Fruit fly (Drosophila melanogaster): ENCODE data around the gene yellow-h.

yellow-h gene

DNA sequence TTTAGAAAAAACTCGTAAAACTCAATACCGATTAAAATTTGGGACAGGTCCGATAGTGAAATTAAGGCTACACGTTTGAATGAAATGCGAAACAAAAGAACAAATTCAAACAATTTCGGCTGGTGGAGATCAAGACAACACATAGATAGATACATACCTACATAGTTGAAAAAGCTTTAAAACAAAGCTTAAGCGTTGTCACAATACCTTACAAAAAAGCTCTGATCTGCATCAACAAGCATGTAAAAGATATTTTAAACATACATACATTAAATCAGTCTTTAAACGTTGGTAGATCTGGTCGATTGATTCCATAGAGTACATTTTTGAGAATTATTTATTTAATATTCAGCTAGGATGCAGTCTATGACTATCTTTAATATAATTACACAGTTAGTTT, at the start of gene yellow-h, which contains the start of gene CG31999:
Gene yellow-h (plus strand): TSS at position 275 of the 400 bp plus-strand sequence.
Gene CG31999 (minus strand): TSS at position 101 of the 400 bp plus-strand sequence.
- no peak for TF ChIP-seq noc (tag; optimal IDR thresholded peaks at IDR 0.05)

DNA sequence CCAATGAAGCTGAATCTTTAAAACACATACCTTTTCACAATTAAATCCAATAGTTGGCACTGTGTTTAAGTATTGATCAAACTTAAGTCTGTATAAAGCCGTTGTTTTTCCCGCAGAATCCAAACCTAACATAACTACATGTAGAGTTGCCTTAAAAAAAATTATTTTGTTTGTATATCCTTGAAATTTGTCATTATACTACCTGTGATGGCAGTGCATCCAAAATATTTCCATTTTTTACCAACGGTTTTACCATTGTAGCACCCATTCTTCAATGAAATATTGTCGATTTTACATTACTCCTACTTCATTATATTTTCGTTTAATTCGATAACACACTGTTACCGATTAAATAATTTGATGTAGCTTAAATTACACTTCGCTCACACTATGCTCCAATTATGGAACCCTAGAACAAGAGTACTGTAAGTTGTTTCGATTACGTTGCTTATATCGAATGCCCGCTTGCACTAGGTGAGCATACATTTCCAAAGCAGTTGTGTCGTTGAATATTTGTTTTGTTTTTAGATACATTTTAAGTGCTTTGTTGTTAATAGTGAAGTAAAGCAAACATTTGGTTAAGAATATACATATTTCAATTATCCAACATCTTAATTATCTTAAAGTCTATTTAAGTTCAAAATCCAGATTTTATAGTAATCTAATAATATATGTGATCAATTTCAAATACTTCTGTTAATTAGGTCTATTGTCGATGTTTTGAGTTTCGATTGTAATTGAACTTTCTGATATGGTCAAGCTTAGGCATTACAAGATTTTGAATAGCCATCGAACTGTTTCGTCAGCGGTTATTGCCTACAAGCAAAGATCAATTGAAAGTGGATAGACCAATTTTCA, 48.4 kb upstream of the yellow-h start, which contains the start of gene Arl4:
Gene Arl4 (minus strand): TSS at position 328 of the 858 bp plus-strand sequence.
- TF ChIP-seq noc (tag; optimal IDR thresholded peaks at IDR 0.05), result no peak

DNA sequence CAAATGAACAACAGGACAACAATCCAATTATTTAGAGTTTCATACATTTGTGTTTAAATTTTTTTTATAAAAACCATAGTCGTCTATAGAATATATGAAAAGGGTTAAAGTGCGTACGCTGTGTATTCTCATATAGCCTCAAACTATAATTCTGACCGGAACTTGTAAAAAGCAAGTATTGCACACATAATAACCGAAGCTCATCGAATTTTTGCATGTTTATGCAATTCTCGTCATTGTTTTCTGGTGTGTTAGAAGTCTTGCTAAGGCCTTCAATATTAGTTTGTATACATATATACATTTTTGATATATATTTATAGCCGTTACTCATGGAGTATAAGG, 47.8 kb upstream of the yellow-h start:
- TF ChIP-seq noc (tag; optimal IDR thresholded peaks at IDR 0.05), result no peak

dm6 chr4:180780-181179, 46.9 kb upstream of the yellow-h start:
- no peak for TF ChIP-seq noc (tag; optimal IDR thresholded peaks at IDR 0.05)

- TF ChIP-seq noc (tag; optimal IDR thresholded peaks at IDR 0.05), result no peak
These were observed 46.1 kb upstream of the yellow-h start for dm6 chr4:181639-182038.

DNA sequence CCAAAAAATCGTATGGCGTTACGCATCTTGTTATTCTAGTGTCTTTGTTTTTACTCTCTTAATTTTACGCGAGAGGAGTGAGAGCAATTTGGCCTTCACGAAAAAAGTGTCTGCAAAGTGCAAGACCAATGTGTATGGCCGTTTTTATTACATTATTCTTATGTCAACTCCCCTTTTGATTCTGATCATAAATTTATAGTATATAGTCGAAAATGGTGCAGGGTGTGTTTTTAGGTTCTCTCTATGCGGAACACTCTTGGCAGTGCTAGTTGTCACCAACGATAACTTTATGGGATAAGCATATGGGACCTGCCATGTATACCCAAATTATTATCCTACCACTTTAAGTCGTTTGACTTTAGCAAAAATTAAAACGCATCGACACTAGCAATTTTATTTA, 44.0 kb upstream of the yellow-h start:
- TF ChIP-seq noc (tag; optimal IDR thresholded peaks at IDR 0.05), result no peak

DNA sequence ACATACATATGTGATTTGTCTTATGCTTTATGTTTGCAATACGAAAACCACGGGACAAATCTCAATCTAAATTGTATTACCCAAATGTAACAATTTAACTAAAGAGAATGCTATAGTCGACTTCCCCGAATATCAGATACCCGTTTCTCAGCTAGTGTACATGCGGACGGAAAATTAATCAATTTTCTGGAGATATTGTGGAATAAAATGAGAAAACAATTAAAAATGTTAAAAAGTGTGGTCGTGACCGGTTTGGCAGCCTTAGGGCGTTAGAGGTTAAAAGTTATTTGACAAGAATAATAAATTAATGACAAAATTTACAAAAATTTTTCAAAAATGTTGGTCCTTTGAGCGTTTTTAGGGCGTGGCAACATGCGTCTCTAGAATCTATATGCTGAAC, 35.2 kb upstream of the yellow-h start:
- no peak for TF ChIP-seq noc (tag; optimal IDR thresholded peaks at IDR 0.05)

DNA sequence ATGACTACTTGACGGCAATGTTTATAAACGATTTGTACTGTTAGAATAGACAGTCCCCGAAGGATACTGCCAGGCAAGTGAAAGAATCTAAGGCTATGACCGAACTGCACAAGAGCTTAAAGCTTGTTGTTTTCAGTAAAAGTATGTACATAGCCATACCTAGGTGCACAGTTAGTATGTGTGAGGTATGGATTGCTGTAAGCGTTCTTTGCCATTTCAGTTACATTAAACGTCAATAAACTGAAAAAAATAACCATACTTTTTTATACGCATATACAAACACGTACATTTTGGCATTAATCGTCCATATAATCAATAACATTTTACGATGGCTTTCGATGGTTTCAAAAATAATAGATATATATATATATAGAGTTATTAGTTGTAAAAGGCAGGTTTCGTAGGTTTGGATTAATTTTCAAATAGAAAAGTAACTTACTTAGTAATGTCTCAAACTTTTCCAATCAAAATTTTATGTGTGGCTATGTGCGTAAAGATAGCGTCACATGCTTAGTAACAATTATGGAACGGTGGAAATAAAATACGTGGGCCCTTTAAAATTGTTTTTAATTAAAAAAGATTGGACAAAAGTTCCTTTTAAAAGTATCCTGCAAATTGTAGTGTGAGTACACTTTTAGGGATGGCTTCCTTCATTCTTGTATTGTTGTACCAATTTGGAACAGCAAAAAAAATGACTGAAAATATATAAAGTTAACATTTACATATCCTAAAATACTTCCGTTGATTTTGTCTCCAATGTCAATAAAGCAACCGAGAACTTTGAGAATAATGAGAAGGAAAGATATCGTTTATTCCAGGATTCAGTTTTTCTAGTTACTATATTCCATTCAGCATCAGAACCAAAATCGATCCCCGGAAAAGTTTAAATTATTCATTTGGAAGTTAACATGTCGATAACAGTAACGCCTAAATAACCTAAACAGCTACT, 34.1 kb upstream of the yellow-h start, which contains the start of gene Abcd1:
Gene Abcd1 (minus strand): TSS at position 444 of the 949 bp plus-strand sequence.
- no peak for TF ChIP-seq noc (tag; optimal IDR thresholded peaks at IDR 0.05)

DNA sequence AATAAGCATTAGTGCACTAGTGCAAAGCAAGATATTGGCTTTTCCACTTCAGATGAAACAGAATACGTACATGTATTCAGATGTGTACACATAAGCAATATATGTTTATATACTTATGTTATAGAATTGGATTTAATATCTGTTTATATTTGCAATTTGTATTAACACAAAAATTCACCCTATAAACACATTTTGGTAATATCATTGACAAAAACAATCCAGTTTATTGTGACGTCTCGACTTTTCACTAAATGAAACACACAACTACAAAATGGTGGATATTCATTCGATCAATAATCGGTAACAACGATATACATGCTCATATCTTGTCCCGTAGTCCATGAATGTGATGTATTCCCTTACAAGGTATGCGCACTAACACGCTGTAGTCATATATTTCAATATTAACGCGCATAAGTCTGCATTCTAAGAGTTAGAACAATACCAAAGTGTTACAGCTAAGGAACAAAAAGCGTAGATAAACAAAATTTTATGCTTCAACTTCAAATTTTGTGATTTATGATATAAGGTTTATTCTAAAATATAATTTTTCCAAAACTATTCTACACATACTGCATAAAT, 22.0 kb upstream of the yellow-h start, which contains the start of gene CG31998:
Gene CG31998 (minus strand): TSS at position 275 of the 582 bp plus-strand sequence.
- TF ChIP-seq noc (tag; optimal IDR thresholded peaks at IDR 0.05), result no peak

- no peak for TF ChIP-seq noc (tag; optimal IDR thresholded peaks at IDR 0.05)
These were observed 17.6 kb upstream of the yellow-h start, which contains the start of gene Crk for dm6 chr4:210011-210649. Gene Crk, plus strand, starts transcription at chr4:210224.

DNA sequence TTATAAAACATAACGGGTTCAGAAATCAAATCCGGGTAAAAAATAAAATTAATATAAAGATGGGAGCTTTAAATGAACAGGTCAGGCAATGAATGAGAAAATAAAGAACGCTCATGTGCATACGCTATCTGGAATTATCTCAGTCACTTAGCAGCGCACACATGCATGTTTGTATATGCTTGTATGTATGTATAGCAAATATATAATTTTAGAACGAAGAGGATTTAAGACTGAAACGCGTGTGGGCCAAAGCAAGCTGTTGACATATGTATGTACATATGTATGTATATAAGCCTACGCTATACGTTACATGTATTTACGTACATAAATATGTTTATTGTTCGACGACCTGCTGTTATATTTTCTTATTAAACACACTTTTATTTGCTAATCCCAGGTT, 1.9 kb upstream of the yellow-h start:
- TF ChIP-seq noc (tag; optimal IDR thresholded peaks at IDR 0.05), result no peak

DNA sequence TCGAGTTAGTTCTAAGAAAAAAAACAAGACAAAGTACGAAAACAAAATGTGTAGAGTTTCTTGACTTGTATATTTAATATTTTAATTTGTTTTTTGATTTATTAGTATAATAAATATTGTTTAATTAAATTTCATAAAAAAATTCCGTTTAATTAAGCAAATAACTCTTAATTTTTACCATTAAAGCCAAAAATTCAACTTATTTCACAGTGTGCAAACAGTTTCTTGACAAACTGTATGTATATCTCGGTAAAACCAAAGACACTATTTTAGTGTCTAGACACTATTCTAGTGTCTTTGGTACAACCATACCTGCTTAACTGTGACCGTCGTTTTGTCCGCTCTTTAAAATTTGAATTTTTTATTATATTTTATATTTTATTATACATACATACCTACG, 971 bp upstream of the yellow-h start:
- no peak for TF ChIP-seq noc (tag; optimal IDR thresholded peaks at IDR 0.05)

- no peak for TF ChIP-seq noc (tag; optimal IDR thresholded peaks at IDR 0.05)
These were observed 2.7 kb downstream of the yellow-h start, which contains the start of gene CG1674 for dm6 chr4:230430-230829. Gene CG1674, plus strand, starts transcription at chr4:230730.

- no peak for TF ChIP-seq noc (tag; optimal IDR thresholded peaks at IDR 0.05)
These were observed 3.5 kb downstream of the yellow-h start for dm6 chr4:231185-231584.

dm6 chr4:238400-238799, 10.7 kb downstream of the yellow-h start:
- TF ChIP-seq noc (tag; optimal IDR thresholded peaks at IDR 0.05), result no peak

Measured in whole organism, larva.